Fruit fly (Drosophila melanogaster) whole organism, prepupa: ENCODE measurements around the gene dhd.

ENCODE experiments used
- CG6792 ChIP-seq: fragments of 200-800 bp; sonication (Bioruptor generic); optimal IDR thresholded peaks from 3 replicates; lab custom pipeline; 2016; ENCODE audit warnings: missing biosample characterization, missing genetic modification characterization
- CG6808 ChIP-seq: fragments of 200-800 bp; sonication (Bioruptor generic); optimal IDR thresholded peaks from 3 replicates; lab custom pipeline; 2017; ENCODE audit warnings: missing biosample characterization, missing genetic modification characterization, mild to moderate bottlenecking, moderate library complexity, missing genetic modification reagents

DNA sequence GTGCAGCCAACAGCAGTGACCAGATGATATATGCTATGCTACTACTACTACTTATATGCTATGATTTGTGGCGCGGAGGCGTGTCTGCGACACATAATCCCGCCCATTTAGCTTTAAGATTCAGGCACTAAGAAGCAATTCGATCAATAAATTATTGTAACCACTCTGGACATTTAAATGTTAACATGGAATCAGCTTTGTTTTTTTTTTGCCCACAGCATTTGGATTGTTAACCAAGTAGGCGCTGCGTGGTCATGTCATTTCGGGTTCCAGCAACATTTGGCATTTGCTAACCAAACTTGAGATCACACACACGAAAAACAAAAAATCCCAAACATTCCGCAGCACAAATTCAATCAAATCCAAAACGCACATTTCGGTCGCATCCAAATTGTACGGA is 987 bp downstream of the dhd start, which contains the start of gene CG4198:
- TF ChIP-seq CG6808 (no peak), CG6792 (GFP tag; lab: Kevin White, UChicago) (no peak)
